Fruit fly (Drosophila melanogaster) Kc167 (cell line): ENCODE measurements around the gene CG14851.

Experiments used
- Sin3A ChIP-seq: fragments of >200 bp; optimal IDR thresholded peaks from 2 replicates; lab custom pipeline; 2018; ENCODE audit warnings: missing external identifiers
- h ChIP-seq: fragments of >200 bp; optimal IDR thresholded peaks from 3 replicates; lab custom pipeline; 2018; ENCODE audit warnings: missing external identifiers
- ttk ChIP-seq: sonication (Bioruptor generic); optimal IDR thresholded peaks from 2 replicates; lab custom pipeline; 2017; ENCODE audit warnings: missing external identifiers

dm6 chr3R:14589483-14589882 lies 27.3 kb downstream of the CG14851 start:
- no peak for TF ChIP-seq Sin3A (lab: Kevin White, UChicago)
- TF ChIP-seq ttk (lab: Kevin White, UChicago) = no peak
- TF ChIP-seq h (lab: Kevin White, UChicago) = no peak
